Worm (Caenorhabditis elegans) whole organism, young adult: ENCODE measurements around the gene syf-3.

ENCODE experiments used
- B0019.2 ChIP-seq: fragments of 200-800 bp; sonication (Bioruptor generic); conservative IDR thresholded peaks from 2 replicates; pipeline ENCODE4 v1.3.6; 2022; ENCODE audit warnings: missing genetic modification reagents, missing genetic modification characterization, missing compliant biosample characterization
- B0261.1 ChIP-seq: sonication (generic microtip); optimal IDR thresholded peaks from 2 replicates; lab custom pipeline; 2016; ENCODE audit warnings: mild to moderate bottlenecking, missing genetic modification characterization, moderate library complexity, missing compliant biosample characterization
- F22D6.2 ChIP-seq: sonication (generic microtip); optimal IDR thresholded peaks from 2 replicates; lab custom pipeline; 2016; ENCODE audit warnings: mild to moderate bottlenecking, missing genetic modification characterization, missing compliant biosample characterization
- F49E8.2 ChIP-seq: sonication (generic microtip); optimal IDR thresholded peaks from 3 replicates; lab custom pipeline; 2017; ENCODE audit warnings: missing genetic modification characterization, mild to moderate bottlenecking, missing compliant biosample characterization, antibody characterized with exemption, moderate library complexity; ENCODE audit not compliant: insufficient read depth
- Y67H2A.10 ChIP-seq: fragments of 200-800 bp; sonication (Bioruptor generic); conservative IDR thresholded peaks from 2 replicates; pipeline ENCODE4 v1.3.6; 2022; ENCODE audit warnings: missing genetic modification reagents, missing genetic modification characterization, missing compliant biosample characterization
- atf-7 ChIP-seq: sonication (generic microtip); optimal IDR thresholded peaks from 2 replicates; lab custom pipeline; 2017; ENCODE audit warnings: mild to moderate bottlenecking, missing genetic modification characterization, missing compliant biosample characterization
- attf-3 ChIP-seq: fragments of 200-800 bp; sonication (Bioruptor generic); conservative IDR thresholded peaks from 2 replicates; pipeline ENCODE4 v1.3.6; 2022; ENCODE audit warnings: missing genetic modification reagents, missing genetic modification characterization, missing compliant biosample characterization
- attf-6 ChIP-seq: fragments of 200-800 bp; sonication (Bioruptor generic); IDR thresholded peaks from 2 replicates; pipeline ENCODE4 v1.3.6; 2022; ENCODE audit warnings: missing genetic modification reagents, missing genetic modification characterization, missing compliant biosample characterization
- bed-1 ChIP-seq: fragments of 200-800 bp; sonication (Bioruptor generic); IDR thresholded peaks from 2 replicates; pipeline ENCODE4 v1.3.6; 2022; ENCODE audit warnings: missing genetic modification reagents, missing genetic modification characterization, missing compliant biosample characterization
- ccch-3 ChIP-seq: fragments of 200-800 bp; sonication (Bioruptor generic); optimal IDR thresholded peaks from 2 replicates; lab custom pipeline; 2018; ENCODE audit warnings: mild to moderate bottlenecking, missing genetic modification characterization, missing compliant biosample characterization
- cebp-1 ChIP-seq, 2 experiments: fragments of 200-800 bp in 1 of 2; sonication (Bioruptor generic) in 1 of 2; sonication (generic microtip) in 1 of 2; IDR thresholded peaks in 1 of 2; optimal IDR thresholded peaks in 1 of 2; 2 replicates each; pipeline versions ENCODE4 v1.3.6 to Lab custom; 2017 to 2022; ENCODE audit warnings: missing compliant biosample characterization in 2 of 2, missing genetic modification characterization in 2 of 2, mild to moderate bottlenecking in 1 of 2, missing genetic modification reagents in 1 of 2, moderate library complexity in 1 of 2
- ceh-58 ChIP-seq: fragments of 200-800 bp; sonication (Bioruptor generic); IDR thresholded peaks from 2 replicates; pipeline ENCODE4 v1.3.6; 2022; ENCODE audit warnings: missing genetic modification characterization, missing compliant biosample characterization
- ceh-79 ChIP-seq: sonication (generic microtip); optimal IDR thresholded peaks from 2 replicates; lab custom pipeline; 2017; ENCODE audit warnings: mild to moderate bottlenecking, missing genetic modification characterization, missing compliant biosample characterization
- dpff-1 ChIP-seq: sonication (generic microtip); optimal IDR thresholded peaks from 2 replicates; lab custom pipeline; 2017; ENCODE audit warnings: mild to moderate bottlenecking, missing genetic modification characterization, missing compliant biosample characterization
- dpl-1 ChIP-seq: fragments of 150-350 bp; optimal IDR thresholded peaks from 2 replicates; lab custom pipeline; 2014; ENCODE audit warnings: missing biosample characterization, missing genetic modification reagents, missing genetic modification characterization
- efl-1 ChIP-seq: fragments of 150-350 bp; optimal IDR thresholded peaks from 2 replicates; lab custom pipeline; 2014; ENCODE audit warnings: missing biosample characterization, missing genetic modification reagents, missing genetic modification characterization
- ekl-4 ChIP-seq: fragments of 200-800 bp; sonication (Bioruptor generic); IDR thresholded peaks from 2 replicates; pipeline ENCODE4 v1.3.6; 2022; ENCODE audit warnings: missing genetic modification reagents, missing genetic modification characterization, missing compliant biosample characterization
- hlh-12 ChIP-seq: sonication (generic microtip); optimal IDR thresholded peaks from 2 replicates; lab custom pipeline; 2016; ENCODE audit warnings: missing genetic modification characterization, missing compliant biosample characterization
- hlh-26 ChIP-seq: fragments of 200-800 bp; sonication (Bioruptor generic); conservative IDR thresholded peaks from 2 replicates; pipeline ENCODE4 v1.3.6; 2022; ENCODE audit warnings: missing genetic modification reagents, missing genetic modification characterization, missing compliant biosample characterization
- lin-35 ChIP-seq, 3 experiments: fragments of 150-350 bp in 2 of 3; sonication (generic microtip) in 1 of 3; optimal IDR thresholded peaks; 2 replicates each; lab custom pipeline; 2014 to 2018; ENCODE audit warnings: missing biosample characterization in 3 of 3, missing genetic modification characterization in 3 of 3, missing genetic modification reagents in 3 of 3
- lin-54 ChIP-seq: fragments of 200-800 bp; sonication (Bioruptor generic); optimal IDR thresholded peaks from 2 replicates; lab custom pipeline; 2018; ENCODE audit warnings: mild to moderate bottlenecking, missing genetic modification characterization, missing compliant biosample characterization
- lsy-27 ChIP-seq: sonication (generic microtip); optimal IDR thresholded peaks from 2 replicates; lab custom pipeline; 2017; ENCODE audit warnings: missing genetic modification characterization, mild to moderate bottlenecking, missing compliant biosample characterization, antibody characterized with exemption, missing genotype, borderline replicate concordance; ENCODE audit not compliant: insufficient read depth
- madf-10 ChIP-seq: sonication (generic microtip); optimal IDR thresholded peaks from 2 replicates; lab custom pipeline; 2016; ENCODE audit warnings: mild to moderate bottlenecking, missing genetic modification characterization, missing compliant biosample characterization
- mcd-1 ChIP-seq: fragments of 200-800 bp; sonication (Bioruptor generic); IDR thresholded peaks from 2 replicates; pipeline ENCODE4 v1.3.6; 2022; ENCODE audit warnings: missing genetic modification reagents, missing genetic modification characterization, missing compliant biosample characterization
- mes-4 ChIP-seq: sonication (generic microtip); optimal IDR thresholded peaks from 2 replicates; lab custom pipeline; 2016; ENCODE audit warnings: missing genotype, missing genetic modification characterization, missing compliant biosample characterization
- mxl-1 ChIP-seq: sonication (generic microtip); optimal IDR thresholded peaks from 2 replicates; lab custom pipeline; 2016; ENCODE audit warnings: missing genetic modification characterization, missing compliant biosample characterization
- nhr-179 ChIP-seq: sonication (generic microtip); optimal IDR thresholded peaks from 2 replicates; lab custom pipeline; 2016; ENCODE audit warnings: mild to moderate bottlenecking, missing genetic modification characterization, missing compliant biosample characterization
- nhr-80 ChIP-seq: sonication (generic microtip); optimal IDR thresholded peaks from 2 replicates; lab custom pipeline; 2016; ENCODE audit warnings: missing genetic modification characterization, missing compliant biosample characterization
- nhr-90 ChIP-seq: sonication (generic microtip); optimal IDR thresholded peaks from 2 replicates; lab custom pipeline; 2016; ENCODE audit warnings: missing genotype, mild to moderate bottlenecking, missing genetic modification characterization, missing compliant biosample characterization
- rec-8 ChIP-seq, 2 experiments: sonication (generic microtip); optimal IDR thresholded peaks; 2 replicates each; lab custom pipeline; 2016; ENCODE audit warnings: mild to moderate bottlenecking in 2 of 2, missing genetic modification characterization in 2 of 2, missing genetic modification reagents in 2 of 2, missing genotype in 2 of 2, missing biosample characterization in 1 of 2, missing compliant biosample characterization in 1 of 2, moderate library complexity in 1 of 2
- rpc-1 ChIP-seq, 2 experiments: fragments of 150-350 bp in 1 of 2; sonication (generic microtip) in 1 of 2; optimal IDR thresholded peaks; 2 replicates each; lab custom pipeline; 2014 to 2018; ENCODE audit warnings: missing biosample characterization in 1 of 2, missing genetic modification characterization in 1 of 2, missing genetic modification reagents in 1 of 2, missing genotype in 1 of 2
- snpc-1.3 ChIP-seq: sonication (generic microtip); optimal IDR thresholded peaks from 2 replicates; lab custom pipeline; 2017; ENCODE audit warnings: missing genetic modification characterization, mild to moderate bottlenecking, missing compliant biosample characterization, antibody characterized with exemption, moderate library complexity, missing genotype, missing genetic modification reagents; ENCODE audit not compliant: insufficient read depth
- snpc-3.4 ChIP-seq: sonication (generic microtip); optimal IDR thresholded peaks from 2 replicates; lab custom pipeline; 2017; ENCODE audit warnings: missing genetic modification characterization, mild to moderate bottlenecking, missing compliant biosample characterization, antibody characterized with exemption, moderate library complexity, missing genotype, missing genetic modification reagents
- somi-1 ChIP-seq: fragments of 200-800 bp; sonication (Bioruptor generic); optimal IDR thresholded peaks from 2 replicates; lab custom pipeline; 2018; ENCODE audit warnings: mild to moderate bottlenecking, missing genetic modification characterization, missing compliant biosample characterization
- tlf-1 ChIP-seq: fragments of 200-800 bp; sonication (Bioruptor generic); optimal IDR thresholded peaks from 2 replicates; lab custom pipeline; 2018; ENCODE audit warnings: mild to moderate bottlenecking, missing genetic modification characterization, missing compliant biosample characterization
- ztf-18 ChIP-seq: sonication (generic microtip); optimal IDR thresholded peaks from 2 replicates; lab custom pipeline; 2016; ENCODE audit warnings: missing genotype, mild to moderate bottlenecking, missing genetic modification characterization, missing compliant biosample characterization
- ztf-22 ChIP-seq: fragments of 200-800 bp; sonication (Bioruptor generic); optimal IDR thresholded peaks from 2 replicates; lab custom pipeline; 2018; ENCODE audit warnings: mild to moderate bottlenecking, missing genetic modification characterization, moderate library complexity, missing compliant biosample characterization
- ztf-3 ChIP-seq: fragments of 200-800 bp; sonication (Bioruptor generic); optimal IDR thresholded peaks from 2 replicates; lab custom pipeline; 2018; ENCODE audit warnings: mild to moderate bottlenecking, missing genetic modification characterization, missing compliant biosample characterization
- ztf-6 ChIP-seq: fragments of 200-800 bp; sonication (Bioruptor generic); IDR thresholded peaks from 2 replicates; pipeline ENCODE4 v1.3.6; 2022; ENCODE audit warnings: missing genetic modification reagents, missing genetic modification characterization, missing compliant biosample characterization

The syf-3 gene

ce11 chrV:5939503-5940072 is at the start of gene syf-3:
syf-3 (plus strand) TSS chrV:5940022.
- peak; percentile 87 for TF ChIP-seq dpl-1 (GFP tag; lab: Kevin White, UChicago)
- no peak for TF ChIP-seq Y67H2A.10 (GFP tag; lab: Robert Waterston, UW)
- TF ChIP-seq ztf-22 (GFP tag; lab: Kevin White, UChicago), result no peak
- no peak for TF ChIP-seq madf-10 (tag; lab: Kevin White, UChicago)
- TF ChIP-seq ccch-3 (GFP tag; lab: Kevin White, UChicago), result no peak
- TF ChIP-seq lin-35 (GFP tag; optimal IDR thresholded peaks at IDR 0.05; lab: Kevin White, UChicago), result peak; percentile 55 to 93 (median 77)
- peak; percentile 83 for TF ChIP-seq efl-1
- no peak for TF ChIP-seq ztf-6 (GFP tag; lab: Robert Waterston, UW)
- peak; percentile 98 for TF ChIP-seq attf-3 (GFP tag; lab: Robert Waterston, UW)
- peak; percentile 96 for TF ChIP-seq lin-54 (GFP tag; lab: Kevin White, UChicago)
- no peak for TF ChIP-seq attf-6
- TF ChIP-seq mxl-1 (tag; lab: Kevin White, UChicago), result no peak
- TF ChIP-seq ekl-4, result no peak
- no peak for TF ChIP-seq bed-1 (GFP tag; lab: Robert Waterston, UW)
- TF ChIP-seq atf-7 (tag; lab: Kevin White, UChicago), result no peak
- TF ChIP-seq nhr-90, result no peak
- no peak for TF ChIP-seq nhr-179 (tag; lab: Kevin White, UChicago)
- no peak for TF ChIP-seq dpff-1 (tag; lab: Kevin White, UChicago)

ce11 chrV:5891204-5891603 is 48.6 kb upstream of the syf-3 start:
- TF ChIP-seq B0019.2, result no peak
- no peak for TF ChIP-seq ceh-58
- TF ChIP-seq cebp-1 (GFP tag; IDR thresholded peaks at IDR 0.05; lab: Robert Waterston, UW), result no peak
- no peak for TF ChIP-seq cebp-1 (tag; optimal IDR thresholded peaks at IDR 0.05; lab: Kevin White, UChicago)
- TF ChIP-seq nhr-80 (tag; lab: Kevin White, UChicago), result no peak
- no peak for TF ChIP-seq rpc-1 (optimal IDR thresholded peaks at IDR 0.05; lab: Kevin White, UChicago)
- TF ChIP-seq rpc-1 (tag; optimal IDR thresholded peaks at IDR 0.05; lab: Kevin White, UChicago), result no peak

ce11 chrV:5893015-5893414 is 46.8 kb upstream of the syf-3 start, which contains the start of gene C04E6.7:
C04E6.7 (plus strand) TSS chrV:5893315.
- TF ChIP-seq somi-1 (GFP tag; lab: Kevin White, UChicago) (no peak), hlh-12 (no peak), B0019.2 (no peak), ztf-18 (tag; lab: Kevin White, UChicago) (no peak), F49E8.2 (tag; lab: Kevin White, UChicago) (no peak), tlf-1 (GFP tag; lab: Kevin White, UChicago) (no peak), mes-4 (tag; lab: Kevin White, UChicago) (no peak), mcd-1 (no peak), nhr-90 (no peak), cebp-1 (GFP tag; IDR thresholded peaks at IDR 0.05; lab: Robert Waterston, UW) (no peak), cebp-1 (tag; optimal IDR thresholded peaks at IDR 0.05; lab: Kevin White, UChicago) (no peak), hlh-26 (GFP tag; lab: Robert Waterston, UW) (no peak), F22D6.2 (no peak), lin-35 (GFP tag; optimal IDR thresholded peaks at IDR 0.05; lab: Kevin White, UChicago) (no peak)

ce11 chrV:5895021-5895420 is 44.8 kb upstream of the syf-3 start, which contains the start of gene grd-9:
grd-9 (plus strand) TSS chrV:5895321.
- TF ChIP-seq B0261.1 (no peak), Y67H2A.10 (GFP tag; lab: Robert Waterston, UW) (no peak), snpc-3.4 (tag; lab: Kevin White, UChicago) (no peak), ceh-79 (tag; lab: Kevin White, UChicago) (no peak), snpc-1.3 (tag; lab: Kevin White, UChicago) (no peak), lsy-27 (tag; lab: Kevin White, UChicago) (no peak), rec-8 (tag; optimal IDR thresholded peaks at IDR 0.05; lab: Kevin White, UChicago) (no peak), nhr-80 (tag; lab: Kevin White, UChicago) (no peak), ztf-3 (GFP tag; lab: Kevin White, UChicago) (no peak)
